Worm (Caenorhabditis elegans) whole organism, young adult: Measurements from ENCODE around the gene fat-6.
A peak's percentile ranks its signal among the peaks of the same experiment; 100 is the strongest.

Experiments
- B0019.2 ChIP-seq: fragments of 200-800 bp; sonication (Bioruptor generic); conservative IDR thresholded peaks from 2 replicates; pipeline ENCODE4 v1.3.6; 2022; ENCODE audit warnings: missing genetic modification reagents, missing genetic modification characterization, missing compliant biosample characterization
- D2030.7 ChIP-seq: fragments of 200-800 bp; sonication (Bioruptor generic); IDR thresholded peaks from 2 replicates; pipeline ENCODE4 v1.3.6; 2022; ENCODE audit warnings: missing genetic modification reagents, missing genetic modification characterization, missing compliant biosample characterization
- F23B12.7 ChIP-seq: sonication (generic microtip); optimal IDR thresholded peaks from 2 replicates; lab custom pipeline; 2017; ENCODE audit warnings: missing genetic modification characterization, mild to moderate bottlenecking, missing compliant biosample characterization, antibody characterized with exemption, moderate library complexity; ENCODE audit not compliant: insufficient read depth
- F33H1.4 ChIP-seq: fragments of 200-800 bp; sonication (Bioruptor generic); IDR thresholded peaks from 2 replicates; pipeline ENCODE4 v1.3.6; 2022; ENCODE audit warnings: missing genetic modification reagents, missing genetic modification characterization, missing compliant biosample characterization
- F37B4.10 ChIP-seq: fragments of 200-800 bp; sonication (Bioruptor generic); IDR thresholded peaks from 2 replicates; pipeline ENCODE4 v1.3.6; 2022; ENCODE audit warnings: missing genetic modification characterization, missing compliant biosample characterization
- F39B2.1 ChIP-seq: fragments of 200-800 bp; sonication (Bioruptor generic); IDR thresholded peaks from 2 replicates; pipeline ENCODE4 v1.3.6; 2022; ENCODE audit warnings: missing genetic modification reagents, missing genetic modification characterization, missing compliant biosample characterization
- K12H6.12 ChIP-seq: fragments of 200-800 bp; sonication (Bioruptor generic); optimal IDR thresholded peaks from 2 replicates; lab custom pipeline; 2018; ENCODE audit warnings: mild to moderate bottlenecking, missing genetic modification characterization, missing compliant biosample characterization
- T07F8.4 ChIP-seq: sonication (generic microtip); optimal IDR thresholded peaks from 2 replicates; lab custom pipeline; 2016; ENCODE audit warnings: mild to moderate bottlenecking, missing genetic modification characterization, moderate library complexity, missing compliant biosample characterization
- Y67H2A.10 ChIP-seq: fragments of 200-800 bp; sonication (Bioruptor generic); conservative IDR thresholded peaks from 2 replicates; pipeline ENCODE4 v1.3.6; 2022; ENCODE audit warnings: missing genetic modification reagents, missing genetic modification characterization, missing compliant biosample characterization
- ama-1 ChIP-seq, 3 experiments: fragments of 150-350 bp in 1 of 3; sonication (generic microtip) in 2 of 3; optimal IDR thresholded peaks; 2 replicates each; lab custom pipeline; 2014 to 2018; ENCODE audit warnings: missing biosample characterization in 2 of 3, missing genetic modification characterization in 2 of 3, missing genetic modification reagents in 2 of 3
- attf-6 ChIP-seq: fragments of 200-800 bp; sonication (Bioruptor generic); IDR thresholded peaks from 2 replicates; pipeline ENCODE4 v1.3.6; 2022; ENCODE audit warnings: missing genetic modification reagents, missing genetic modification characterization, missing compliant biosample characterization
- ccch-3 ChIP-seq: fragments of 200-800 bp; sonication (Bioruptor generic); optimal IDR thresholded peaks from 2 replicates; lab custom pipeline; 2018; ENCODE audit warnings: mild to moderate bottlenecking, missing genetic modification characterization, missing compliant biosample characterization
- cebp-2 ChIP-seq: fragments of 200-800 bp; sonication (Bioruptor generic); IDR thresholded peaks from 2 replicates; pipeline ENCODE4 v1.3.6; 2022; ENCODE audit warnings: missing genetic modification characterization, missing compliant biosample characterization
- ceh-58 ChIP-seq: fragments of 200-800 bp; sonication (Bioruptor generic); IDR thresholded peaks from 2 replicates; pipeline ENCODE4 v1.3.6; 2022; ENCODE audit warnings: missing genetic modification characterization, missing compliant biosample characterization
- ceh-91 ChIP-seq: fragments of 200-800 bp; sonication (Bioruptor generic); IDR thresholded peaks from 2 replicates; pipeline ENCODE4 v1.3.6; 2022; ENCODE audit warnings: missing genetic modification reagents, missing genetic modification characterization, missing compliant biosample characterization
- die-1 ChIP-seq: sonication (generic microtip); optimal IDR thresholded peaks from 2 replicates; lab custom pipeline; 2016; ENCODE audit warnings: missing genotype, mild to moderate bottlenecking, missing genetic modification characterization, missing compliant biosample characterization
- efl-1 ChIP-seq: fragments of 150-350 bp; optimal IDR thresholded peaks from 2 replicates; lab custom pipeline; 2014; ENCODE audit warnings: missing biosample characterization, missing genetic modification reagents, missing genetic modification characterization
- ekl-4 ChIP-seq: fragments of 200-800 bp; sonication (Bioruptor generic); IDR thresholded peaks from 2 replicates; pipeline ENCODE4 v1.3.6; 2022; ENCODE audit warnings: missing genetic modification reagents, missing genetic modification characterization, missing compliant biosample characterization
- fkh-3 ChIP-seq: sonication (generic microtip); optimal IDR thresholded peaks from 2 replicates; lab custom pipeline; 2016; ENCODE audit warnings: mild to moderate bottlenecking, missing genetic modification characterization, missing compliant biosample characterization
- gei-17 ChIP-seq: fragments of 200-800 bp; sonication (Bioruptor generic); optimal IDR thresholded peaks from 2 replicates; lab custom pipeline; 2018; ENCODE audit warnings: mild to moderate bottlenecking, missing genetic modification characterization, missing compliant biosample characterization
- hlh-26 ChIP-seq: fragments of 200-800 bp; sonication (Bioruptor generic); conservative IDR thresholded peaks from 2 replicates; pipeline ENCODE4 v1.3.6; 2022; ENCODE audit warnings: missing genetic modification reagents, missing genetic modification characterization, missing compliant biosample characterization
- hmg-1.2 ChIP-seq: fragments of 200-800 bp; sonication (Bioruptor generic); IDR thresholded peaks from 2 replicates; pipeline ENCODE4 v1.3.6; 2022; ENCODE audit warnings: missing genetic modification reagents, missing genetic modification characterization, missing compliant biosample characterization
- hsf-1 ChIP-seq: fragments of 200-800 bp; sonication (Bioruptor generic); IDR thresholded peaks from 2 replicates; pipeline ENCODE4 v1.3.6; 2022; ENCODE audit warnings: missing genetic modification reagents, missing genetic modification characterization, missing compliant biosample characterization
- let-607 ChIP-seq, 2 experiments: fragments of 200-800 bp in 1 of 2; sonication (Bioruptor generic) in 1 of 2; sonication (generic microtip) in 1 of 2; optimal IDR thresholded peaks; 2 replicates each; lab custom pipeline; 2016 to 2018; ENCODE audit warnings: mild to moderate bottlenecking in 2 of 2, missing compliant biosample characterization in 2 of 2, missing genetic modification characterization in 2 of 2, moderate library complexity in 2 of 2, missing genotype in 1 of 2
- lin-40 ChIP-seq: sonication (generic microtip); optimal IDR thresholded peaks from 2 replicates; lab custom pipeline; 2016; ENCODE audit warnings: missing genetic modification characterization, mild to moderate bottlenecking, missing compliant biosample characterization, missing genotype, missing genetic modification reagents
- lir-1 ChIP-seq: fragments of 200-800 bp; sonication (Bioruptor generic); conservative IDR thresholded peaks from 2 replicates; pipeline ENCODE4 v1.3.6; 2022; ENCODE audit warnings: missing genetic modification reagents, missing genetic modification characterization, missing compliant biosample characterization
- lsy-27 ChIP-seq: sonication (generic microtip); optimal IDR thresholded peaks from 2 replicates; lab custom pipeline; 2017; ENCODE audit warnings: missing genetic modification characterization, mild to moderate bottlenecking, missing compliant biosample characterization, antibody characterized with exemption, missing genotype, borderline replicate concordance; ENCODE audit not compliant: insufficient read depth
- madf-8 ChIP-seq: fragments of 200-800 bp; sonication (Bioruptor generic); conservative IDR thresholded peaks from 2 replicates; pipeline ENCODE4 v1.3.6; 2022; ENCODE audit warnings: missing genetic modification reagents, missing genetic modification characterization, missing compliant biosample characterization
- mel-28 ChIP-seq: sonication (generic microtip); optimal IDR thresholded peaks from 2 replicates; lab custom pipeline; 2016; ENCODE audit warnings: borderline replicate concordance, mild to moderate bottlenecking, missing genetic modification characterization, missing compliant biosample characterization
- mxl-1 ChIP-seq: sonication (generic microtip); optimal IDR thresholded peaks from 2 replicates; lab custom pipeline; 2016; ENCODE audit warnings: missing genetic modification characterization, missing compliant biosample characterization
- nfya-2 ChIP-seq: fragments of 200-800 bp; sonication (Bioruptor generic); IDR thresholded peaks from 2 replicates; pipeline ENCODE4 v1.3.6; 2022; ENCODE audit warnings: missing genetic modification reagents, missing genetic modification characterization, missing compliant biosample characterization
- nfyb-1 ChIP-seq: fragments of 200-800 bp; sonication (Bioruptor generic); IDR thresholded peaks from 2 replicates; pipeline ENCODE4 v1.3.6; 2022; ENCODE audit warnings: missing genetic modification reagents, missing genetic modification characterization, missing compliant biosample characterization
- nhr-120 ChIP-seq: fragments of 200-800 bp; sonication (Bioruptor generic); IDR thresholded peaks from 2 replicates; pipeline ENCODE4 v1.3.6; 2022; ENCODE audit warnings: missing genetic modification characterization, missing compliant biosample characterization
- nhr-179 ChIP-seq: sonication (generic microtip); optimal IDR thresholded peaks from 2 replicates; lab custom pipeline; 2016; ENCODE audit warnings: mild to moderate bottlenecking, missing genetic modification characterization, missing compliant biosample characterization
- nhr-80 ChIP-seq: sonication (generic microtip); optimal IDR thresholded peaks from 2 replicates; lab custom pipeline; 2016; ENCODE audit warnings: missing genetic modification characterization, missing compliant biosample characterization
- nhr-90 ChIP-seq: sonication (generic microtip); optimal IDR thresholded peaks from 2 replicates; lab custom pipeline; 2016; ENCODE audit warnings: missing genotype, mild to moderate bottlenecking, missing genetic modification characterization, missing compliant biosample characterization
- pha-4 ChIP-seq: fragments of 150-350 bp; sonication (generic microtip); optimal IDR thresholded peaks from 2 replicates; lab custom pipeline; 2014; ENCODE audit warnings: missing biosample characterization, missing genetic modification reagents, missing genetic modification characterization
- rcor-1 ChIP-seq: fragments of 200-800 bp; sonication (Bioruptor generic); IDR thresholded peaks from 2 replicates; pipeline ENCODE4 v1.3.6; 2022; ENCODE audit warnings: missing genetic modification reagents, missing genetic modification characterization, missing compliant biosample characterization
- repo-1 ChIP-seq: sonication (generic microtip); optimal IDR thresholded peaks from 2 replicates; lab custom pipeline; 2017; ENCODE audit warnings: mild to moderate bottlenecking, missing genetic modification characterization, missing compliant biosample characterization
- rpc-1 ChIP-seq, 2 experiments: fragments of 150-350 bp in 1 of 2; sonication (generic microtip) in 1 of 2; optimal IDR thresholded peaks; 2 replicates each; lab custom pipeline; 2014 to 2018; ENCODE audit warnings: missing biosample characterization in 1 of 2, missing genetic modification characterization in 1 of 2, missing genetic modification reagents in 1 of 2, missing genotype in 1 of 2
- snpc-1.1 ChIP-seq: sonication (generic microtip); optimal IDR thresholded peaks from 2 replicates; lab custom pipeline; 2017; ENCODE audit warnings: missing genetic modification characterization, mild to moderate bottlenecking, missing compliant biosample characterization, antibody characterized with exemption, moderate library complexity, missing genotype, missing genetic modification reagents; ENCODE audit not compliant: insufficient read depth
- snpc-3.4 ChIP-seq: sonication (generic microtip); optimal IDR thresholded peaks from 2 replicates; lab custom pipeline; 2017; ENCODE audit warnings: missing genetic modification characterization, mild to moderate bottlenecking, missing compliant biosample characterization, antibody characterized with exemption, moderate library complexity, missing genotype, missing genetic modification reagents
- snpc-4 ChIP-seq, 5 experiments: fragments of 150-350 bp in 1 of 5; sonication (generic microtip) in 4 of 5; optimal IDR thresholded peaks; 2 replicates each; lab custom pipeline; 2014 to 2018; ENCODE audit warnings: missing genetic modification characterization in 5 of 5, missing biosample characterization in 3 of 5, antibody characterized with exemption in 2 of 5, mild to moderate bottlenecking in 2 of 5, missing compliant biosample characterization in 2 of 5, missing genotype in 2 of 5, moderate library complexity in 2 of 5, missing genetic modification reagents in 1 of 5
- unc-130 ChIP-seq: sonication (generic microtip); optimal IDR thresholded peaks from 2 replicates; lab custom pipeline; 2016; ENCODE audit warnings: missing genetic modification reagents, missing genetic modification characterization, missing compliant biosample characterization
- ztf-25 ChIP-seq: fragments of 200-800 bp; sonication (Bioruptor generic); IDR thresholded peaks from 2 replicates; pipeline ENCODE4 v1.3.6; 2022; ENCODE audit warnings: missing genetic modification reagents, missing genetic modification characterization, missing compliant biosample characterization
- ztf-3 ChIP-seq: fragments of 200-800 bp; sonication (Bioruptor generic); optimal IDR thresholded peaks from 2 replicates; lab custom pipeline; 2018; ENCODE audit warnings: mild to moderate bottlenecking, missing genetic modification characterization, missing compliant biosample characterization

The fat-6 gene

DNA sequence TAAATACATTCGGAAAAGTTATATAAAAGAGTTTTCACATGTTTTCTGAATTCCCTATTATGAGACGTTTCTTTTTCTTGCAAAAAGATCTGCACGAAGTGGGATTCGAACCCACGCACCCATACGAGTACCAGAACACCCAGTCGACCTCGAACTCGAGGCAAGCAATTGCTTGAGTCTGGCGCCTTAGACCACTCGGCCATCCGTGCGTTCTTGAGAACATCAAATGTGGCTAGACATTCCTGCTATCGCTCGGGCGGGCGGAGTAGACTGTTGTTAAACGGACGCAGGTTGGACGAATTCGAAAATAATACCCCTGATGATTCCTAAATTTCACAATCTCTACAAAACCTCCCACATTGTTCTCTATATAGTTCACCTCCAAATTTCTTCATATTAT, 12.9 kb upstream of the fat-6 start (continued):
- TF ChIP-seq ama-1 (optimal IDR thresholded peaks at IDR 0.05; lab: Kevin White, UChicago) (no peak), ama-1 (GFP tag; optimal IDR thresholded peaks at IDR 0.05; lab: Kevin White, UChicago) (peak in 1 of 2 experiments; percentile 8), B0019.2 (no peak), unc-130 (no peak), nfya-2 (GFP tag; lab: Robert Waterston, UW) (no peak), repo-1 (tag; lab: Kevin White, UChicago) (no peak), rpc-1 (optimal IDR thresholded peaks at IDR 0.05; lab: Kevin White, UChicago) (peak; percentile 64), rpc-1 (tag; optimal IDR thresholded peaks at IDR 0.05; lab: Kevin White, UChicago) (peak; percentile 78), snpc-1.1 (tag; lab: Kevin White, UChicago) (no peak), cebp-2 (GFP tag; lab: Robert Waterston, UW) (no peak), pha-4 (no peak), nhr-90 (peak; percentile 52), madf-8 (no peak), attf-6 (peak; percentile 65; the same call in 1 of the 2 replicates), hsf-1 (no peak), T07F8.4 (tag; lab: Kevin White, UChicago) (no peak), die-1 (peak; percentile 63), lsy-27 (tag; lab: Kevin White, UChicago) (no peak), let-607 (tag; optimal IDR thresholded peaks at IDR 0.05; lab: Kevin White, UChicago) (no peak), nfyb-1 (GFP tag; lab: Robert Waterston, UW) (peak; percentile 48; the same call in 1 of the 2 replicates), mxl-1 (tag; lab: Kevin White, UChicago) (no peak), hlh-26 (GFP tag; lab: Robert Waterston, UW) (no peak), gei-17 (GFP tag; lab: Kevin White, UChicago) (no peak), F33H1.4 (0 out of 2 replicates have a peak, but pooled peaks have one; percentile 36), lin-40 (tag; lab: Kevin White, UChicago) (no peak), fkh-3 (no peak), ztf-25 (0 out of 2 replicates have a peak, but pooled peaks have one; percentile 34), Y67H2A.10 (no peak), F23B12.7 (tag; lab: Kevin White, UChicago) (peak; percentile 63), ceh-58 (0 out of 2 replicates have a peak, but pooled peaks have one; percentile 14), D2030.7 (GFP tag; lab: Robert Waterston, UW) (peak; percentile 62; the same call in 1 of the 2 replicates), K12H6.12 (tag; lab: Kevin White, UChicago) (peak; percentile 30), nhr-120 (GFP tag; lab: Robert Waterston, UW) (no peak), lir-1 (GFP tag; lab: Robert Waterston, UW) (no peak), hmg-1.2 (GFP tag; lab: Robert Waterston, UW) (peak; percentile 71), F39B2.1 (GFP tag; lab: Robert Waterston, UW) (no peak), ekl-4 (GFP tag; lab: Robert Waterston, UW) (no peak), efl-1 (GFP tag; lab: Kevin White, UChicago) (no peak), mel-28 (tag; lab: Kevin White, UChicago) (no peak), nhr-179 (tag; lab: Kevin White, UChicago) (no peak), snpc-4 (GFP tag; optimal IDR thresholded peaks at IDR 0.05; lab: Kevin White, UChicago) (peak; percentile 28), snpc-4 (tag; optimal IDR thresholded peaks at IDR 0.05; lab: Kevin White, UChicago) (peak in 3 of 4 experiments; percentile 29 to 75 (median 58)), snpc-3.4 (no peak), ztf-3 (no peak), nhr-80 (tag; lab: Kevin White, UChicago) (peak; percentile 26), ceh-91 (GFP tag; lab: Robert Waterston, UW) (no peak), ccch-3 (no peak), rcor-1 (0 out of 2 replicates have a peak, but pooled peaks have one; percentile 44), F37B4.10 (GFP tag; lab: Robert Waterston, UW) (no peak)
